Worm (Caenorhabditis elegans) whole organism, mixed stage, embryonic: ENCODE measurements around the gene K01F9.2.

ENCODE experiments used
- blmp-1 ChIP-seq: fragments of 150-350 bp; optimal IDR thresholded peaks from 2 replicates; lab custom pipeline; 2014; ENCODE audit warnings: missing biosample characterization, missing genetic modification characterization
- elt-1 ChIP-seq: sonication (generic microtip); optimal IDR thresholded peaks from 2 replicates; lab custom pipeline; 2017; ENCODE audit warnings: missing genetic modification characterization, mild to moderate bottlenecking, missing compliant biosample characterization, antibody characterized with exemption, moderate library complexity, borderline replicate concordance; ENCODE audit not compliant: insufficient read depth
- elt-3 ChIP-seq: fragments of 150-350 bp; optimal IDR thresholded peaks from 2 replicates; lab custom pipeline; 2014; ENCODE audit warnings: missing biosample characterization, missing genetic modification characterization
- lsy-2 ChIP-seq: fragments of 150-350 bp; optimal IDR thresholded peaks from 2 replicates; lab custom pipeline; 2014; ENCODE audit warnings: missing biosample characterization, missing genetic modification characterization
- nhr-12 ChIP-seq: fragments of 150-350 bp; optimal IDR thresholded peaks from 2 replicates; lab custom pipeline; 2014; ENCODE audit warnings: missing biosample characterization, missing genetic modification characterization
- nhr-2 ChIP-seq: fragments of 150-350 bp; optimal IDR thresholded peaks from 2 replicates; lab custom pipeline; 2014; ENCODE audit warnings: missing biosample characterization, missing genetic modification characterization
- nhr-237 ChIP-seq: fragments of 150-350 bp; optimal IDR thresholded peaks from 2 replicates; lab custom pipeline; 2014; ENCODE audit warnings: missing biosample characterization, missing genetic modification characterization
- nhr-28 ChIP-seq: fragments of 150-350 bp; optimal IDR thresholded peaks from 2 replicates; lab custom pipeline; 2014; ENCODE audit warnings: missing biosample characterization, missing genetic modification characterization
- snpc-4 ChIP-seq: fragments of 150-350 bp; optimal IDR thresholded peaks from 2 replicates; lab custom pipeline; 2014; ENCODE audit warnings: missing biosample characterization, missing genetic modification characterization
- sptf-1 ChIP-seq: sonication (generic microtip); optimal IDR thresholded peaks from 2 replicates; lab custom pipeline; 2017; ENCODE audit warnings: mild to moderate bottlenecking, missing genetic modification characterization, moderate library complexity, missing compliant biosample characterization
- tbx-8 ChIP-seq: fragments of 200-800 bp; sonication (Bioruptor generic); optimal IDR thresholded peaks from 2 replicates; lab custom pipeline; 2018; ENCODE audit warnings: mild to moderate bottlenecking, missing genetic modification characterization, moderate library complexity, missing compliant biosample characterization
- unc-39 ChIP-seq: fragments of 150-350 bp; optimal IDR thresholded peaks from 2 replicates; lab custom pipeline; 2014; ENCODE audit warnings: missing biosample characterization, missing genetic modification characterization

- TF ChIP-seq nhr-237, result no peak
- no peak for TF ChIP-seq nhr-28 (tag; lab: Kevin White, UChicago)
- TF ChIP-seq blmp-1, result no peak
- TF ChIP-seq nhr-12, result no peak
- TF ChIP-seq sptf-1 (tag; lab: Kevin White, UChicago), result no peak
- TF ChIP-seq tbx-8, result no peak
- no peak for TF ChIP-seq snpc-4 (tag; lab: Kevin White, UChicago)
- no peak for TF ChIP-seq unc-39 (tag; lab: Kevin White, UChicago)
- TF ChIP-seq elt-3, result no peak
- no peak for TF ChIP-seq nhr-2 (tag; lab: Kevin White, UChicago)
- no peak for TF ChIP-seq elt-1 (tag; lab: Kevin White, UChicago)
- TF ChIP-seq lsy-2, result no peak
Measured at ce11 chrIII:8849507-8849906, 27.4 kb downstream of the K01F9.2 start, which contains the start of gene F44E2.8.
